Worm (Caenorhabditis elegans): ENCODE data around the gene C48B4.8.

DNA sequence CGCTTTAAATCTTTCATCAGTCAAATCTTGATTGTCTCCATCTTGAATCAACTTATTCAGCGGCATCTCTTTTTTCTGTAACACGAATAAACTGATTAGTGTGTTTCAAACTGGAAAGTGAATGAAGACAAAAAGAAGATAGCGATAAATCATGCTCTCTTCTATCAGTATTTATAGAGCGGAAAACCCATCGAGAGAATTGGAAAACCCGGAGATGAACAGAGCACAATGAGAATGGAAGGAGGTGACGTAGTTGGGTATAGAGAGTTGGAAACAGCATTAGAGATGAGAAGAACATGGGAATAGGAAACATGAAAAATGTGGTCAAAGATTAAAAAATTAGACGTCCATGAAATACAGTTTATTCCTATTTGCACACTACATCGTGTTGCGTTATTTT, 31.1 kb upstream of the C48B4.8 start, which contains the start of gene acox-1.5:
- TF ChIP-seq snpc-4 (tag; optimal IDR thresholded peaks at IDR 0.05) (no peak), unc-62 (GFP tag; optimal IDR thresholded peaks at IDR 0.05) (no peak), mab-5 (tag; optimal IDR thresholded peaks at IDR 0.05) (no peak), sptf-1 (tag; optimal IDR thresholded peaks at IDR 0.05) (no peak), lin-13 (tag; optimal IDR thresholded peaks at IDR 0.05) (no peak), lsy-2 (tag; optimal IDR thresholded peaks at IDR 0.05) (no peak)
